Fruit fly (Drosophila melanogaster) whole organism, embryonic: Measurements from ENCODE around the gene Ccp84Ac.

Experiments
- Ada2b ChIP-seq: fragments of 200-800 bp; sonication (Bioruptor generic); IDR thresholded peaks from 2 replicates; pipeline ENCODE4 v1.3.6; 2022; ENCODE audit warnings: missing biosample characterization, missing genetic modification characterization
- Awh ChIP-seq: fragments of 200-800 bp; sonication (Bioruptor generic); IDR thresholded peaks from 2 replicates; pipeline ENCODE4, ENCODE4 v1.3.6; 2022; ENCODE audit warnings: missing biosample characterization, missing genetic modification characterization
- BEAF-32 ChIP-seq: fragments of 200-800 bp; sonication (Bioruptor generic); optimal IDR thresholded peaks from 3 replicates; lab custom pipeline; 2017; ENCODE audit warnings: missing biosample characterization, missing genetic modification characterization, mild to moderate bottlenecking, moderate library complexity, missing genetic modification reagents
- BtbVII ChIP-seq: fragments of 200-800 bp; sonication (Bioruptor generic); optimal IDR thresholded peaks from 3 replicates; lab custom pipeline; 2017; ENCODE audit warnings: missing biosample characterization, mild to moderate bottlenecking, missing genetic modification characterization
- C15 ChIP-seq: fragments of 200-800 bp; sonication (Bioruptor generic); IDR thresholded peaks from 3 replicates; pipeline ENCODE4 v1.3.6; 2022; ENCODE audit warnings: missing biosample characterization, missing genetic modification characterization
- CG10209 ChIP-seq: fragments of 200-800 bp; sonication (Bioruptor generic); optimal IDR thresholded peaks from 3 replicates; lab custom pipeline; 2017; ENCODE audit warnings: missing biosample characterization, mild to moderate bottlenecking, missing genetic modification characterization, missing genetic modification reagents
- CG10267 ChIP-seq: fragments of 200-800 bp; sonication (Bioruptor generic); optimal IDR thresholded peaks from 2 replicates; lab custom pipeline; 2018; ENCODE audit warnings: missing biosample characterization, mild to moderate bottlenecking, missing genetic modification characterization, moderate library complexity
- CG10366 ChIP-seq: fragments of 200-800 bp; sonication (Bioruptor generic); IDR thresholded peaks from 2 replicates; pipeline ENCODE4 v1.3.6; 2022; ENCODE audit warnings: missing biosample characterization, missing genetic modification characterization
- CG10959 ChIP-seq: fragments of 200-800 bp; sonication (Bioruptor generic); IDR thresholded peaks from 2 replicates; pipeline ENCODE4 v1.3.6; 2022; ENCODE audit warnings: missing biosample characterization, missing genetic modification characterization
- CG12659 ChIP-seq: fragments of 200-800 bp; sonication (Bioruptor generic); optimal IDR thresholded peaks from 3 replicates; lab custom pipeline; 2017; ENCODE audit warnings: mild to moderate bottlenecking, missing biosample characterization, missing genetic modification reagents, missing genetic modification characterization
- CG14710 ChIP-seq: fragments of 200-800 bp; sonication (Bioruptor generic); optimal IDR thresholded peaks from 3 replicates; lab custom pipeline; 2019; ENCODE audit warnings: missing biosample characterization, mild to moderate bottlenecking, missing genetic modification characterization, moderate library complexity
- CG16815 ChIP-seq: fragments of 200-800 bp; sonication (Bioruptor generic); optimal IDR thresholded peaks from 3 replicates; lab custom pipeline; 2017; ENCODE audit warnings: missing biosample characterization, mild to moderate bottlenecking, missing genetic modification characterization
- CG17186 ChIP-seq: fragments of 200-800 bp; sonication (Bioruptor generic); optimal IDR thresholded peaks from 3 replicates; lab custom pipeline; 2017; ENCODE audit warnings: missing biosample characterization, missing genetic modification reagents, missing genetic modification characterization
- CG18011 ChIP-seq: fragments of 200-800 bp; sonication (Bioruptor generic); optimal IDR thresholded peaks from 2 replicates; lab custom pipeline; 2017; ENCODE audit warnings: missing biosample characterization, missing genetic modification characterization, mild to moderate bottlenecking, moderate library complexity, missing genotype
- CG18764 ChIP-seq: fragments of 200-800 bp; sonication (Bioruptor generic); optimal IDR thresholded peaks from 3 replicates; lab custom pipeline; 2016; ENCODE audit warnings: missing biosample characterization, missing genetic modification characterization
- CG32532 ChIP-seq: fragments of 200-800 bp; sonication (Bioruptor generic); IDR thresholded peaks from 2 replicates; pipeline ENCODE4 v1.3.6; 2022; ENCODE audit warnings: missing biosample characterization, missing genetic modification characterization
- CG32767 ChIP-seq: fragments of 200-800 bp; sonication (Bioruptor generic); IDR thresholded peaks from 2 replicates; pipeline ENCODE4 v1.3.6; 2022; ENCODE audit warnings: missing biosample characterization, missing genetic modification characterization
- CG34224 ChIP-seq: fragments of 200-800 bp; sonication (Bioruptor generic); IDR thresholded peaks from 3 replicates; pipeline ENCODE4 v1.3.6; 2022; ENCODE audit warnings: missing biosample characterization, missing genetic modification characterization; ENCODE audit not compliant: partially characterized antibody
- CG34422 ChIP-seq: fragments of 200-800 bp; sonication (Bioruptor generic); IDR thresholded peaks from 3 replicates; pipeline ENCODE4 v1.3.6; 2022; ENCODE audit warnings: missing biosample characterization, missing genetic modification characterization
- CG3995 ChIP-seq: fragments of 200-800 bp; sonication (Bioruptor generic); optimal IDR thresholded peaks from 3 replicates; lab custom pipeline; 2016; ENCODE audit warnings: missing biosample characterization, missing genetic modification characterization
- CG7271 ChIP-seq: fragments of 200-800 bp; sonication (Bioruptor generic); optimal IDR thresholded peaks from 2 replicates; lab custom pipeline; 2018; ENCODE audit warnings: missing biosample characterization, mild to moderate bottlenecking, missing genetic modification characterization, moderate library complexity
- CG7556 ChIP-seq: fragments of 200-800 bp; sonication (Bioruptor generic); optimal IDR thresholded peaks from 2 replicates; lab custom pipeline; 2017; ENCODE audit warnings: missing biosample characterization, mild to moderate bottlenecking, missing genetic modification characterization
- CG7839 ChIP-seq: fragments of 200-800 bp; sonication (Bioruptor generic); optimal IDR thresholded peaks from 3 replicates; lab custom pipeline; 2018; ENCODE audit warnings: missing biosample characterization, mild to moderate bottlenecking, missing genetic modification characterization, moderate library complexity
- D19B ChIP-seq: fragments of 200-800 bp; sonication (Bioruptor generic); optimal IDR thresholded peaks from 2 replicates; lab custom pipeline; 2017; ENCODE audit warnings: missing biosample characterization, mild to moderate bottlenecking, missing genetic modification characterization
- Dip3 ChIP-seq: fragments of 200-800 bp; sonication (Bioruptor generic); optimal IDR thresholded peaks from 3 replicates; lab custom pipeline; 2016; ENCODE audit warnings: missing biosample characterization, missing genetic modification characterization
- HLH4C ChIP-seq: fragments of 200-800 bp; sonication (Bioruptor generic); IDR thresholded peaks from 3 replicates; pipeline ENCODE4 v1.3.6; 2022; ENCODE audit warnings: missing biosample characterization, missing genetic modification characterization; ENCODE audit not compliant: partially characterized antibody
- HmgD ChIP-seq: fragments of 200-800 bp; sonication (Bioruptor generic); optimal IDR thresholded peaks from 3 replicates; lab custom pipeline; 2016; ENCODE audit warnings: missing biosample characterization, missing genetic modification characterization
- MESR4 ChIP-seq: fragments of 200-800 bp; sonication (Bioruptor generic); optimal IDR thresholded peaks from 2 replicates; lab custom pipeline; 2018; ENCODE audit warnings: missing biosample characterization, mild to moderate bottlenecking, missing genetic modification characterization, moderate library complexity
- NK7.1 ChIP-seq: fragments of 200-800 bp; sonication (Bioruptor generic); optimal IDR thresholded peaks from 3 replicates; lab custom pipeline; 2016; ENCODE audit warnings: missing biosample characterization, missing genetic modification characterization
- Rfx ChIP-seq: fragments of 200-800 bp; sonication (Bioruptor generic); IDR thresholded peaks from 2 replicates; pipeline ENCODE4 v1.3.6; 2022; ENCODE audit warnings: missing biosample characterization, missing genetic modification characterization
- Sin3A ChIP-seq: fragments of >200 bp; optimal IDR thresholded peaks from 2 replicates; lab custom pipeline; 2018
- Sry-δ ChIP-seq: fragments of 200-800 bp; sonication (Bioruptor generic); optimal IDR thresholded peaks from 2 replicates; lab custom pipeline; 2016; ENCODE audit warnings: missing biosample characterization, missing genetic modification characterization
- bigmax ChIP-seq: fragments of 200-800 bp; sonication (Bioruptor generic); optimal IDR thresholded peaks from 2 replicates; lab custom pipeline; 2018; ENCODE audit warnings: missing biosample characterization, mild to moderate bottlenecking, missing genetic modification characterization
- crol ChIP-seq: fragments of 200-800 bp; sonication (Bioruptor generic); IDR thresholded peaks from 2 replicates; pipeline ENCODE4 v1.3.6; 2022; ENCODE audit warnings: missing biosample characterization, missing genetic modification characterization
- dm ChIP-seq: fragments of 200-800 bp; sonication (Bioruptor generic); optimal IDR thresholded peaks from 3 replicates; lab custom pipeline; 2016; ENCODE audit warnings: missing biosample characterization, missing genetic modification characterization
- dmrt11E ChIP-seq: fragments of 200-800 bp; sonication (Bioruptor generic); optimal IDR thresholded peaks from 3 replicates; lab custom pipeline; 2018; ENCODE audit warnings: missing biosample characterization, mild to moderate bottlenecking, missing genetic modification characterization, moderate library complexity
- ham ChIP-seq: fragments of 200-800 bp; sonication (Bioruptor generic); IDR thresholded peaks from 2 replicates; pipeline ENCODE4 v1.3.6; 2022; ENCODE audit warnings: missing biosample characterization, missing genetic modification characterization
- kah ChIP-seq: fragments of 200-800 bp; sonication (Bioruptor generic); optimal IDR thresholded peaks from 2 replicates; lab custom pipeline; 2018; ENCODE audit warnings: missing biosample characterization, mild to moderate bottlenecking, missing genetic modification characterization
- knrl ChIP-seq: fragments of 200-800 bp; sonication (Bioruptor generic); IDR thresholded peaks from 3 replicates; pipeline ENCODE4 v1.3.6; 2022; ENCODE audit warnings: missing biosample characterization, missing genetic modification characterization; ENCODE audit not compliant: partially characterized antibody
- mld ChIP-seq: fragments of 200-800 bp; sonication (Bioruptor generic); IDR thresholded peaks from 3 replicates; pipeline ENCODE4 v1.3.6; 2022; ENCODE audit warnings: missing biosample characterization, missing genetic modification characterization; ENCODE audit not compliant: partially characterized antibody
- nom ChIP-seq: fragments of 200-800 bp; sonication (Bioruptor generic); optimal IDR thresholded peaks from 2 replicates; lab custom pipeline; 2017; ENCODE audit warnings: missing biosample characterization, missing genetic modification characterization, mild to moderate bottlenecking, moderate library complexity, missing genetic modification reagents
- prd ChIP-seq, 3 experiments: fragments of >200 bp in 2 of 3; fragments of 200-800 bp in 1 of 3; sonication (Bioruptor generic) in 1 of 3; optimal IDR thresholded peaks in 2 of 3; IDR thresholded peaks in 1 of 3; 2 replicates in 2 of 3; 3 replicates in 1 of 3; pipeline versions ENCODE4 v1.3.6 to Lab custom; 2017 to 2022; ENCODE audit warnings: missing biosample characterization in 1 of 3, missing genetic modification characterization in 1 of 3
- ranshi ChIP-seq: fragments of 200-800 bp; sonication (Bioruptor generic); IDR thresholded peaks from 2 replicates; pipeline ENCODE4 v1.3.6; 2022; ENCODE audit warnings: missing biosample characterization, missing genetic modification characterization
- repo ChIP-seq: fragments of 200-800 bp; sonication (Bioruptor generic); optimal IDR thresholded peaks from 2 replicates; lab custom pipeline; 2016; ENCODE audit warnings: missing biosample characterization, missing genetic modification characterization
- stc ChIP-seq: fragments of 200-800 bp; sonication (Bioruptor generic); IDR thresholded peaks from 2 replicates; pipeline ENCODE4 v1.3.6; 2022; ENCODE audit warnings: missing biosample characterization, missing genetic modification characterization
- stwl ChIP-seq: fragments of 200-800 bp; sonication (Bioruptor generic); optimal IDR thresholded peaks from 3 replicates; lab custom pipeline; 2018; ENCODE audit warnings: missing biosample characterization, mild to moderate bottlenecking, missing genetic modification characterization, moderate library complexity
- tio ChIP-seq: fragments of 200-800 bp; sonication (Bioruptor generic); optimal IDR thresholded peaks from 2 replicates; lab custom pipeline; 2017; ENCODE audit warnings: missing biosample characterization, missing genetic modification characterization, inconsistent platforms
- trem ChIP-seq: fragments of 200-800 bp; optimal IDR thresholded peaks from 3 replicates; lab custom pipeline; 2019; ENCODE audit warnings: missing biosample characterization, mild to moderate bottlenecking, missing genetic modification characterization, moderate library complexity
- unpg ChIP-seq: fragments of 200-800 bp; sonication (Bioruptor generic); optimal IDR thresholded peaks from 3 replicates; lab custom pipeline; 2018; ENCODE audit warnings: missing biosample characterization, mild to moderate bottlenecking, missing genetic modification characterization, moderate library complexity
- zen ChIP-seq: fragments of 200-800 bp; sonication (Bioruptor generic); optimal IDR thresholded peaks from 3 replicates; lab custom pipeline; 2018; ENCODE audit warnings: missing biosample characterization, mild to moderate bottlenecking, missing genetic modification characterization, moderate library complexity

Ccp84Ac gene

dm6 chr3R:6646740-6647139, 49.3 kb downstream of the Ccp84Ac start, which contains the start of gene Taf1 (continued):
- TF ChIP-seq Ada2b (GFP tag; lab: Robert Waterston, UW) (no peak), HmgD (GFP tag; lab: Kevin White, UChicago) (peak; percentile 68), ranshi (GFP tag; lab: Robert Waterston, UW) (no peak), CG3995 (GFP tag; lab: Kevin White, UChicago) (peak; percentile 3), C15 (GFP tag; lab: Robert Waterston, UW) (no peak), CG32767 (GFP tag; lab: Robert Waterston, UW) (no peak), knrl (GFP tag; lab: Robert Waterston, UW) (peak; percentile 30; the same call in 1 of the 3 replicates), Dip3 (GFP tag; lab: Kevin White, UChicago) (no peak), CG7839 (tag; lab: Kevin White, UChicago) (no peak), Rfx (GFP tag; lab: Robert Waterston, UW) (peak; percentile 45), mld (GFP tag; lab: Robert Waterston, UW) (0 out of 3 replicates have a peak, but pooled peaks have one; percentile 13), nom (GFP tag; lab: Kevin White, UChicago) (no peak), tio (GFP tag; lab: Kevin White, UChicago) (no peak), CG14710 (tag; lab: Kevin White, UChicago) (peak; percentile 67), bigmax (peak; percentile 28), stc (no peak), CG10959 (GFP tag; lab: Robert Waterston, UW) (no peak), D19B (GFP tag; lab: Kevin White, UChicago) (no peak), trem (tag; lab: Kevin White, UChicago) (peak; percentile 66), CG32532 (GFP tag; lab: Robert Waterston, UW) (no peak), CG16815 (GFP tag; lab: Kevin White, UChicago) (no peak), CG7271 (tag; lab: Kevin White, UChicago) (no peak), CG10209 (GFP tag; lab: Kevin White, UChicago) (no peak), CG10366 (GFP tag; lab: Robert Waterston, UW) (no peak), BEAF-32 (peak; percentile 47), prd (optimal IDR thresholded peaks at IDR 0.05; lab: Kevin White, UChicago) (no peak), prd (GFP tag; IDR thresholded peaks at IDR 0.05; lab: Robert Waterston, UW) (peak; percentile 50; the same call in 2 of the 3 replicates), dm (GFP tag; lab: Kevin White, UChicago) (peak; percentile 25), BtbVII (no peak), repo (GFP tag; lab: Kevin White, UChicago) (no peak), CG10267 (tag; lab: Kevin White, UChicago) (no peak), CG18011 (GFP tag; lab: Kevin White, UChicago) (no peak), zen (peak; percentile 39), CG7556 (GFP tag; lab: Kevin White, UChicago) (no peak), Sry-δ (GFP tag; lab: Kevin White, UChicago) (peak; percentile 44), MESR4 (GFP tag; lab: Kevin White, UChicago) (peak; percentile 99), Sin3A (lab: Kevin White, UChicago) (peak; percentile 66), CG17186 (peak; percentile 82), Awh (GFP tag; lab: Robert Waterston, UW) (no peak), unpg (no peak), CG34224 (peak; percentile 33; the same call in 1 of the 3 replicates), crol (GFP tag; lab: Robert Waterston, UW) (peak; percentile 98), CG12659 (GFP tag; lab: Kevin White, UChicago) (peak; percentile 73), stwl (tag; lab: Kevin White, UChicago) (peak; percentile 67), ham (GFP tag; lab: Robert Waterston, UW) (no peak), kah (GFP tag; lab: Kevin White, UChicago) (no peak), CG34422 (GFP tag; lab: Robert Waterston, UW) (peak; percentile 92), HLH4C (0 out of 3 replicates have a peak, but pooled peaks have one; percentile 37), CG18764 (GFP tag; lab: Kevin White, UChicago) (no peak), dmrt11E (no peak), NK7.1 (GFP tag; lab: Kevin White, UChicago) (no peak)
